Fruit fly (Drosophila melanogaster) whole organism, embryonic: Measurements from ENCODE around the gene CG32106.
A peak's percentile ranks its signal among the peaks of the same experiment; 100 is the strongest.

ENCODE experiments used
- Atf6 ChIP-seq: fragments of 200-800 bp; sonication (Bioruptor generic); IDR thresholded peaks from 2 replicates; pipeline ENCODE4 v1.3.6; 2022; ENCODE audit warnings: missing biosample characterization, missing genetic modification characterization
- Bdp1 ChIP-seq: fragments of 200-800 bp; sonication (Bioruptor generic); optimal IDR thresholded peaks from 3 replicates; lab custom pipeline; 2016; ENCODE audit warnings: missing biosample characterization, missing genetic modification characterization
- CG10462 ChIP-seq: fragments of 200-800 bp; sonication (Bioruptor generic); optimal IDR thresholded peaks from 2 replicates; lab custom pipeline; 2016; ENCODE audit warnings: missing biosample characterization, missing genetic modification characterization
- CG10565 ChIP-seq: fragments of 200-800 bp; sonication (Bioruptor generic); optimal IDR thresholded peaks from 3 replicates; lab custom pipeline; 2016; ENCODE audit warnings: missing biosample characterization, mild to moderate bottlenecking, missing genetic modification characterization
- CG10979 ChIP-seq: fragments of 200-800 bp; sonication (Bioruptor generic); optimal IDR thresholded peaks from 2 replicates; lab custom pipeline; 2018; ENCODE audit warnings: missing biosample characterization, mild to moderate bottlenecking, missing genetic modification characterization, moderate library complexity
- CG11560 ChIP-seq: fragments of 200-800 bp; sonication (Bioruptor generic); IDR thresholded peaks from 3 replicates; pipeline ENCODE4 v1.3.6; 2022; ENCODE audit warnings: missing biosample characterization, missing genetic modification characterization
- CG12659 ChIP-seq: fragments of 200-800 bp; sonication (Bioruptor generic); optimal IDR thresholded peaks from 3 replicates; lab custom pipeline; 2017; ENCODE audit warnings: mild to moderate bottlenecking, missing biosample characterization, missing genetic modification reagents, missing genetic modification characterization
- CG13296 ChIP-seq: fragments of 200-800 bp; sonication (Bioruptor generic); optimal IDR thresholded peaks from 3 replicates; lab custom pipeline; 2018; ENCODE audit warnings: missing biosample characterization, mild to moderate bottlenecking, missing genetic modification characterization
- CG14441 ChIP-seq: fragments of 200-800 bp; sonication (Bioruptor generic); IDR thresholded peaks from 2 replicates; pipeline ENCODE4 v1.3.6; 2022; ENCODE audit warnings: missing biosample characterization, missing genetic modification characterization
- CG14860 ChIP-seq: fragments of 200-800 bp; sonication (Bioruptor generic); IDR thresholded peaks from 3 replicates; pipeline ENCODE4 v1.3.6; 2022; ENCODE audit warnings: missing biosample characterization, missing genetic modification characterization; ENCODE audit not compliant: partially characterized antibody
- CG17328 ChIP-seq: fragments of 200-800 bp; sonication (Bioruptor generic); IDR thresholded peaks from 2 replicates; pipeline ENCODE4 v1.3.6; 2022; ENCODE audit warnings: missing biosample characterization, missing genetic modification characterization
- CG1792 ChIP-seq: fragments of 200-800 bp; sonication (Bioruptor generic); optimal IDR thresholded peaks from 2 replicates; lab custom pipeline; 2016; ENCODE audit warnings: missing biosample characterization, missing genetic modification characterization
- CG30431 ChIP-seq: fragments of 200-800 bp; sonication (Bioruptor generic); optimal IDR thresholded peaks from 2 replicates; lab custom pipeline; 2017; ENCODE audit warnings: missing biosample characterization, missing genetic modification characterization
- CG34376 ChIP-seq: fragments of 200-800 bp; sonication (Bioruptor generic); optimal IDR thresholded peaks from 2 replicates; lab custom pipeline; 2018; ENCODE audit warnings: missing biosample characterization, mild to moderate bottlenecking, missing genetic modification characterization
- CG3726 ChIP-seq: fragments of 200-800 bp; sonication (Bioruptor generic); IDR thresholded peaks from 3 replicates; pipeline ENCODE4, ENCODE4 v1.3.6; 2022; ENCODE audit warnings: missing biosample characterization, missing genetic modification characterization
- CG42726 ChIP-seq: fragments of 200-800 bp; sonication (Bioruptor generic); IDR thresholded peaks from 2 replicates; pipeline ENCODE4 v1.3.6; 2022; ENCODE audit warnings: missing biosample characterization, missing genetic modification characterization; ENCODE audit not compliant: partially characterized antibody
- CG4328 ChIP-seq: fragments of 200-800 bp; sonication (Bioruptor generic); optimal IDR thresholded peaks from 3 replicates; lab custom pipeline; 2017; ENCODE audit warnings: missing biosample characterization, missing genetic modification reagents, missing genetic modification characterization
- CG6813 ChIP-seq: fragments of 200-800 bp; sonication (Bioruptor generic); optimal IDR thresholded peaks from 2 replicates; lab custom pipeline; 2017; ENCODE audit warnings: missing biosample characterization, missing genetic modification characterization, mild to moderate bottlenecking, moderate library complexity, missing genetic modification reagents
- CG7987 ChIP-seq: fragments of 200-800 bp; sonication (Bioruptor generic); optimal IDR thresholded peaks from 2 replicates; lab custom pipeline; 2018; ENCODE audit warnings: missing biosample characterization, mild to moderate bottlenecking, missing genetic modification characterization, moderate library complexity
- CG9876 ChIP-seq: fragments of 200-800 bp; sonication (Bioruptor generic); optimal IDR thresholded peaks from 2 replicates; lab custom pipeline; 2016; ENCODE audit warnings: missing biosample characterization, missing genetic modification characterization
- Dp ChIP-seq: fragments of 200-800 bp; sonication (Bioruptor generic); optimal IDR thresholded peaks from 2 replicates; lab custom pipeline; 2018; ENCODE audit warnings: missing biosample characterization, mild to moderate bottlenecking, missing genetic modification characterization, moderate library complexity
- Eip74EF ChIP-seq, 2 experiments: fragments of 200-800 bp in 1 of 2; fragments of >200 bp in 1 of 2; sonication (Bioruptor generic) in 1 of 2; optimal IDR thresholded peaks; 2 replicates each; lab custom pipeline; 2017 to 2019; ENCODE audit warnings: missing biosample characterization in 2 of 2, missing genetic modification characterization in 2 of 2, mild to moderate bottlenecking in 1 of 2, moderate library complexity in 1 of 2
- Fer1 ChIP-seq: fragments of 200-800 bp; sonication (Bioruptor generic); optimal IDR thresholded peaks from 2 replicates; lab custom pipeline; 2017; ENCODE audit warnings: missing biosample characterization, mild to moderate bottlenecking, missing genetic modification characterization
- HLH3B ChIP-seq: fragments of 200-800 bp; sonication (Bioruptor generic); IDR thresholded peaks from 2 replicates; pipeline ENCODE4 v1.3.6; 2022; ENCODE audit warnings: missing biosample characterization, missing genetic modification characterization
- HmgZ ChIP-seq: fragments of 200-800 bp; sonication (Bioruptor generic); optimal IDR thresholded peaks from 2 replicates; lab custom pipeline; 2018; ENCODE audit warnings: missing biosample characterization, mild to moderate bottlenecking, missing genetic modification characterization
- Hr39 ChIP-seq: fragments of >200 bp; optimal IDR thresholded peaks from 2 replicates; lab custom pipeline; 2017
- Hr51 ChIP-seq, 2 experiments: fragments of 200-800 bp; sonication (Bioruptor generic); optimal IDR thresholded peaks; 2 replicates in 1 of 2; 3 replicates in 1 of 2; lab custom pipeline; 2016 to 2018; ENCODE audit warnings: missing biosample characterization in 2 of 2, missing genetic modification characterization in 2 of 2, mild to moderate bottlenecking in 1 of 2, moderate library complexity in 1 of 2
- Nf-YA ChIP-seq: fragments of 200-800 bp; sonication (Bioruptor generic); IDR thresholded peaks from 2 replicates; pipeline ENCODE4 v1.3.6; 2022; ENCODE audit warnings: missing biosample characterization, missing genetic modification characterization
- Opbp ChIP-seq: fragments of 200-800 bp; sonication (Bioruptor generic); IDR thresholded peaks from 3 replicates; pipeline ENCODE4 v1.3.6; 2022; ENCODE audit warnings: missing biosample characterization, missing genetic modification characterization; ENCODE audit not compliant: partially characterized antibody
- Ssrp ChIP-seq: fragments of 200-800 bp; sonication (Bioruptor generic); optimal IDR thresholded peaks from 2 replicates; lab custom pipeline; 2018; ENCODE audit warnings: missing biosample characterization, mild to moderate bottlenecking, missing genetic modification characterization, moderate library complexity
- Xrp1 ChIP-seq: fragments of 200-800 bp; sonication (Bioruptor generic); IDR thresholded peaks from 2 replicates; pipeline ENCODE4 v1.3.6; 2022; ENCODE audit warnings: missing biosample characterization, missing genetic modification characterization
- amos ChIP-seq: fragments of 200-800 bp; sonication (Bioruptor generic); IDR thresholded peaks from 2 replicates; pipeline ENCODE4 v1.3.6; 2022; ENCODE audit warnings: missing biosample characterization, missing genetic modification characterization; ENCODE audit not compliant: partially characterized antibody
- ato ChIP-seq: fragments of 200-800 bp; sonication (Bioruptor generic); IDR thresholded peaks from 2 replicates; pipeline ENCODE4 v1.3.6; 2022; ENCODE audit warnings: missing biosample characterization, missing genetic modification characterization; ENCODE audit not compliant: partially characterized antibody
- bbx ChIP-seq: fragments of 200-800 bp; sonication (Bioruptor generic); IDR thresholded peaks from 2 replicates; pipeline ENCODE4 v1.3.6; 2022; ENCODE audit warnings: missing biosample characterization, missing genetic modification characterization; ENCODE audit not compliant: partially characterized antibody
- bigmax ChIP-seq: fragments of 200-800 bp; sonication (Bioruptor generic); optimal IDR thresholded peaks from 2 replicates; lab custom pipeline; 2018; ENCODE audit warnings: missing biosample characterization, mild to moderate bottlenecking, missing genetic modification characterization
- chm ChIP-seq: fragments of 200-800 bp; sonication (Bioruptor generic); IDR thresholded peaks from 2 replicates; pipeline ENCODE4 v1.3.6; 2022; ENCODE audit warnings: missing biosample characterization, missing genetic modification characterization
- ems ChIP-seq: fragments of 200-800 bp; sonication (Bioruptor generic); optimal IDR thresholded peaks from 3 replicates; lab custom pipeline; 2016; ENCODE audit warnings: missing biosample characterization, missing genetic modification characterization
- fd3F ChIP-seq: fragments of 200-800 bp; sonication (Bioruptor generic); optimal IDR thresholded peaks from 2 replicates; lab custom pipeline; 2018; ENCODE audit warnings: missing biosample characterization, mild to moderate bottlenecking, missing genetic modification characterization, moderate library complexity
- gcm ChIP-seq: fragments of 200-800 bp; sonication (Bioruptor generic); optimal IDR thresholded peaks from 2 replicates; lab custom pipeline; 2019; ENCODE audit warnings: missing biosample characterization, mild to moderate bottlenecking, missing genetic modification characterization, moderate library complexity
- grau ChIP-seq: fragments of 200-800 bp; optimal IDR thresholded peaks from 3 replicates; lab custom pipeline; 2019; ENCODE audit warnings: missing biosample characterization, mild to moderate bottlenecking, missing genetic modification characterization, moderate library complexity
- hth ChIP-seq: fragments of >200 bp; optimal IDR thresholded peaks from 2 replicates; lab custom pipeline; 2017; ENCODE audit warnings: inconsistent platforms
- ind ChIP-seq: fragments of 200-800 bp; sonication (Bioruptor generic); optimal IDR thresholded peaks from 3 replicates; lab custom pipeline; 2016; ENCODE audit warnings: missing biosample characterization, missing genetic modification characterization
- mld ChIP-seq: fragments of 200-800 bp; sonication (Bioruptor generic); IDR thresholded peaks from 3 replicates; pipeline ENCODE4 v1.3.6; 2022; ENCODE audit warnings: missing biosample characterization, missing genetic modification characterization; ENCODE audit not compliant: partially characterized antibody
- nmo ChIP-seq: fragments of 200-800 bp; sonication (Bioruptor generic); optimal IDR thresholded peaks from 2 replicates; lab custom pipeline; 2018; ENCODE audit warnings: missing biosample characterization, mild to moderate bottlenecking, missing genetic modification characterization, moderate library complexity
- sc ChIP-seq, 3 experiments: fragments of >200 bp in 2 of 3; fragments of 200-800 bp in 1 of 3; sonication (Bioruptor generic) in 1 of 3; optimal IDR thresholded peaks; 2 replicates in 2 of 3; 3 replicates in 1 of 3; lab custom pipeline; 2017; ENCODE audit warnings: mild to moderate bottlenecking in 1 of 3, missing biosample characterization in 1 of 3, missing genetic modification characterization in 1 of 3, missing genetic modification reagents in 1 of 3
- sisA ChIP-seq: fragments of 200-800 bp; sonication (Bioruptor generic); IDR thresholded peaks from 2 replicates; pipeline ENCODE4 v1.3.6; 2022; ENCODE audit warnings: missing biosample characterization, missing genetic modification characterization
- trem ChIP-seq: fragments of 200-800 bp; optimal IDR thresholded peaks from 3 replicates; lab custom pipeline; 2019; ENCODE audit warnings: missing biosample characterization, mild to moderate bottlenecking, missing genetic modification characterization, moderate library complexity
- tup ChIP-seq: fragments of 200-800 bp; sonication (Bioruptor generic); optimal IDR thresholded peaks from 2 replicates; lab custom pipeline; 2016; ENCODE audit warnings: missing biosample characterization, mild to moderate bottlenecking, missing genetic modification characterization, moderate library complexity
- twi ChIP-seq: fragments of 200-800 bp; optimal IDR thresholded peaks from 2 replicates; lab custom pipeline; 2019; ENCODE audit warnings: missing biosample characterization, mild to moderate bottlenecking, missing genetic modification characterization, moderate library complexity

Gene CG32106

dm6 chr3L:12814806-12815205 is 36.3 kb upstream of the CG32106 start (continued):
- TF ChIP-seq Xrp1 (GFP tag; lab: Robert Waterston, UW) (0 out of 2 replicates have a peak, but pooled peaks have one; percentile 10), Hr51 (GFP tag; optimal IDR thresholded peaks at IDR 0.05; lab: Kevin White, UChicago) (no peak), CG9876 (GFP tag; lab: Kevin White, UChicago) (no peak), Bdp1 (peak; percentile 98), amos (peak; percentile 52), CG10565 (GFP tag; lab: Kevin White, UChicago) (no peak), CG14860 (GFP tag; lab: Robert Waterston, UW) (peak; percentile 35; the same call in 2 of the 3 replicates), gcm (GFP tag; lab: Kevin White, UChicago) (no peak), bigmax (GFP tag; lab: Kevin White, UChicago) (peak; percentile 40), ato (peak; percentile 63; the same call in 1 of the 2 replicates), Fer1 (GFP tag; lab: Kevin White, UChicago) (no peak), Opbp (GFP tag; lab: Robert Waterston, UW) (peak; percentile 57; the same call in 1 of the 3 replicates), tup (GFP tag; lab: Kevin White, UChicago) (no peak), bbx (peak; percentile 69), CG12659 (peak; percentile 6), hth (lab: Kevin White, UChicago) (no peak), CG10979 (tag; lab: Kevin White, UChicago) (no peak), CG11560 (tag; lab: Robert Waterston, UW) (no peak), CG42726 (GFP tag; lab: Robert Waterston, UW) (0 out of 2 replicates have a peak, but pooled peaks have one; percentile 54), CG30431 (GFP tag; lab: Kevin White, UChicago) (no peak), mld (GFP tag; lab: Robert Waterston, UW) (peak; percentile 61; the same call in 1 of the 3 replicates), nmo (GFP tag; lab: Kevin White, UChicago) (no peak), CG3726 (no peak), CG10462 (no peak), twi (no peak)

dm6 chr3L:12813907-12814306 is 35.4 kb upstream of the CG32106 start, which contains the start of the genes Sf3a2 and CG42588:
Gene Sf3a2 (minus strand): TSS chr3L:12814019.
Gene CG42588 (plus strand): TSS chr3L:12814254.
- TF ChIP-seq sc (optimal IDR thresholded peaks at IDR 0.05; lab: Kevin White, UChicago) (no peak), sc (GFP tag; optimal IDR thresholded peaks at IDR 0.05; lab: Kevin White, UChicago) (no peak), HLH3B (peak; percentile 60; the same call in 1 of the 2 replicates), fd3F (GFP tag; lab: Kevin White, UChicago) (peak; percentile 51), Atf6 (peak; percentile 76; the same call in 1 of the 2 replicates), ems (GFP tag; lab: Kevin White, UChicago) (peak; percentile 47), amos (peak; percentile 83), CG1792 (GFP tag; lab: Kevin White, UChicago) (peak; percentile 17), Nf-YA (GFP tag; lab: Robert Waterston, UW) (no peak), CG14441 (GFP tag; lab: Robert Waterston, UW) (peak; percentile 57), CG7987 (GFP tag; lab: Kevin White, UChicago) (no peak), Eip74EF (GFP tag; optimal IDR thresholded peaks at IDR 0.05; lab: Kevin White, UChicago) (no peak), ind (GFP tag; lab: Kevin White, UChicago) (peak; percentile 74), CG6813 (no peak), CG17328 (GFP tag; lab: Robert Waterston, UW) (peak; percentile 44; the same call in 1 of the 2 replicates), Ssrp (tag; lab: Kevin White, UChicago) (peak; percentile 54), trem (peak; percentile 85), HmgZ (tag; lab: Kevin White, UChicago) (peak; percentile 78), CG34376 (no peak), sisA (GFP tag; lab: Robert Waterston, UW) (peak; percentile 63), CG4328 (GFP tag; lab: Kevin White, UChicago) (no peak), grau (tag; lab: Kevin White, UChicago) (peak; percentile 76), CG13296 (GFP tag; lab: Kevin White, UChicago) (peak; percentile 32), Hr39 (no peak), chm (peak; percentile 57; the same call in 1 of the 2 replicates), Dp (peak; percentile 22), Hr51 (GFP tag; optimal IDR thresholded peaks at IDR 0.05; lab: Kevin White, UChicago) (peak in 1 of 2 experiments; percentile 28)
